Worm (Caenorhabditis elegans) whole organism, L4/young adult: Measurements from ENCODE around the gene srbc-68.

Experiments
- W03F9.2 ChIP-seq: fragments of 150-350 bp; optimal IDR thresholded peaks from 2 replicates; lab custom pipeline; 2014; ENCODE audit warnings: missing biosample characterization, missing genetic modification characterization
- him-1 ChIP-seq: sonication (generic microtip); optimal IDR thresholded peaks from 2 replicates; lab custom pipeline; 2016; ENCODE audit warnings: missing genotype, missing genetic modification reagents, missing genetic modification characterization, missing compliant biosample characterization

- no peak for TF ChIP-seq W03F9.2 (tag; lab: Kevin White, UChicago)
- no peak for TF ChIP-seq him-1
These were observed 34.6 kb upstream of the srbc-68 start for ce11 chrV:3581034-3581433.
